Worm (Caenorhabditis elegans): ENCODE measurements around the gene H23N18.6.

- TF ChIP-seq med-1 (GFP tag; optimal IDR thresholded peaks at IDR 0.05; ENCODE audit: insufficient read depth) (no peak), T22C8.4 (GFP tag; IDR thresholded peaks at IDR 0.05) (no peak), ztf-29 (GFP tag; IDR thresholded peaks at IDR 0.05) (no peak)
Measured at ce11 chrV:4879251-4879650, 35.6 kb downstream of the H23N18.6 start, which contains the start of gene T19H12.15.
